Worm (Caenorhabditis elegans): ENCODE measurements around the gene R08C7.5.

DNA sequence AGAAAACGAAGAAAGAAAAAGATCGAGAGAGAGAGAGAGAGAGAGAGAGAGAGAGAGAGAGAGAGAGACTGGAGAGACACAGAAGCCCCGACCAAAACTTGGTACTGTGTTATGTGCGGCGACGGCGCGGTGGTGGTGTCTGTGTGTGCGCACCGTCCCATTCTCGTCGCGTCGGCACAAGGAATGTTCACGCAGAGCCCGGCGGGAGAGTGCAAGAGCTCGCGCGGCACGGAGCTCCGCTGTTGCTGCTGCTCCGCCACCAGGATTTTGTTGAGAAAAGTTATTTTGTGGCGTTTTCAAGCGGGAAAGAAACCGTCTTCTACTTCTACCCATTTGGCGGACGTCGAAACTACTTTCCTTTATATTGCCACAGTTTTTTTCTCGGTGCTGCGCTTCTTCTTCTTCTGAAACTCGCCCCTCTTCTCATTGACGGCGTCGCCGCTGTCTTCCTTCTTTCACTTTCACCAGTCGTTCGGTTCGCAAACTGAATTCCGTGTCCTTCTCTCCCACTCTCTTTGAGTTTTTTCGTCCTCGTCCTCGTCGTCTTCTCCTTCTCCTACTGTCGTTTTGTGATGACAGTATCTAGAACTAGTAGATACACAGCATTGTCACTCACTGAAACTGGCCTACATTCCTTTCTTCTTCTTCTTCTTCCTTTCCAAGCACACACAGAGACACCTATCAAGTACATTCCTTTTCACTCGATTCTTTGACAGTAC lies 30.5 kb upstream of the R08C7.5 start:
- TF ChIP-seq ztf-4 (tag; optimal IDR thresholded peaks at IDR 0.05) (no peak), lin-39 (tag; optimal IDR thresholded peaks at IDR 0.05) (no peak), nhr-6 (tag; optimal IDR thresholded peaks at IDR 0.05) (no peak), peb-1 (tag; optimal IDR thresholded peaks at IDR 0.05) (no peak), lsy-2 (tag; optimal IDR thresholded peaks at IDR 0.05) (no peak), nhr-11 (tag; optimal IDR thresholded peaks at IDR 0.05) (no peak), nhr-25 (tag; optimal IDR thresholded peaks at IDR 0.05) (peak; percentile 47)
